Worm (Caenorhabditis elegans): ENCODE measurements around the gene npp-16.

The npp-16 gene

DNA sequence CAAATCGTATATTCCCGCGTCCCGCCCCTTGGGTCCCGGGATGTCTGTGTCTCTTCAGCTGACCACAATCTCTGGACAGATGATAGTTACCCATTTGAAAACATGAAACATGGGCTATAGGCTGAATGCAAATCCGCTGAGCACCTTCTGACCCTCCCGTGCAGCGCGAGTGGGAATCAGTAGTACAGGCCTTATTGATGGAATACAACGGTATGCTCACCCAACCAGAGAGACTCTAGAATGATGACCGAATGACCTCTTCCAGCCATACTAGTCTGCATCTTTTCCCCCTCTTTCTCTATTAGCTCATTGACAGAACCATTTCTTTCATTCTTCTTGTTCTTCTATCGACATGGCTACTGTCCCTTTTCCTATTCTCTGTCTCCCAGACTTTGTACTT, 8.6 kb upstream of the npp-16 start, which contains the start of gene sdz-33:
TSS of gene sdz-33 (plus strand) at position 301 of the 400 bp plus-strand sequence.
- no peak for TF ChIP-seq hmg-4 (GFP tag; optimal IDR thresholded peaks at IDR 0.05)
- no peak for TF ChIP-seq aly-1 (tag; optimal IDR thresholded peaks at IDR 0.05)
- TF ChIP-seq ama-1 (optimal IDR thresholded peaks at IDR 0.05) = no peak
- no peak for TF ChIP-seq F13C5.2 (tag; optimal IDR thresholded peaks at IDR 0.05)
- TF ChIP-seq ets-7 (tag; optimal IDR thresholded peaks at IDR 0.05) = no peak
- no peak for TF ChIP-seq B0310.2 (tag; optimal IDR thresholded peaks at IDR 0.05)
- no peak for TF ChIP-seq flt-1 (GFP tag; IDR thresholded peaks at IDR 0.05)
- TF ChIP-seq hmbx-1 (tag; optimal IDR thresholded peaks at IDR 0.05) = no peak
- TF ChIP-seq sea-1 (GFP tag; conservative IDR thresholded peaks at IDR 0.05) = no peak
- no peak for TF ChIP-seq scrt-1 (GFP tag; IDR thresholded peaks at IDR 0.05)
- TF ChIP-seq ceh-36 (tag; optimal IDR thresholded peaks at IDR 0.05) = no peak

ce11 chrIII:11908660-11909059, 7.1 kb upstream of the npp-16 start, which contains the start of gene fbxb-24:
fbxb-24 (plus strand) TSS chrIII:11908960.
- TF ChIP-seq ets-7 (tag; optimal IDR thresholded peaks at IDR 0.05) (no peak), tbx-37 (GFP tag; conservative IDR thresholded peaks at IDR 0.05) (no peak), tbx-11 (GFP tag; IDR thresholded peaks at IDR 0.05) (no peak), scrt-1 (GFP tag; IDR thresholded peaks at IDR 0.05) (no peak)

DNA sequence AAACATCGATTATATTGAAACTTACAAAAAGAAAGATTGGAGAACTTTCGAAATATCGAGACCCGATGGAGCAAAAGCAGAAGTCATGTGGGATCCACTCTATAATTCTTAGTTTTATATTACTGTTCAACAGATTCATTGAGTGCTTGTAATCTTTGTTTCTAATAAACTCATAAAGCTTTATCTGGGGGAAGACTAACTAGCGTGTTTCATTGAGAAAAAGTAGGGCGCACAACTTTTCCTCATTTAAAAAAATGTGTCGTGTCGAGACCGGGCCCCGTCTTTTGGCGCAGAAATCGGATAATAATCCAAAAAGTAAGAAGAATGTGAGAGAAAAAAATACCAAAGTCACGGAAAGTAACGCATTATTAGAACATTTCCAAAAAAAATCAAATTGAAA, 6.0 kb upstream of the npp-16 start, which contains the start of gene faah-4:
TSS of gene faah-4 (minus strand) at position 101 of the 400 bp plus-strand sequence.
- TF ChIP-seq hmg-4 (GFP tag; optimal IDR thresholded peaks at IDR 0.05) (no peak), scrt-1 (GFP tag; IDR thresholded peaks at IDR 0.05) (no peak), hmbx-1 (tag; optimal IDR thresholded peaks at IDR 0.05) (no peak), B0310.2 (tag; optimal IDR thresholded peaks at IDR 0.05) (no peak), tra-4 (tag; optimal IDR thresholded peaks at IDR 0.05) (no peak), ceh-36 (tag; optimal IDR thresholded peaks at IDR 0.05) (no peak), tbx-11 (GFP tag; IDR thresholded peaks at IDR 0.05) (no peak), hnd-1 (tag; optimal IDR thresholded peaks at IDR 0.05) (no peak), ets-7 (tag; optimal IDR thresholded peaks at IDR 0.05) (no peak), pes-1 (GFP tag; IDR thresholded peaks at IDR 0.05) (no peak), aly-1 (tag; optimal IDR thresholded peaks at IDR 0.05) (no peak), ceh-13 (GFP tag; optimal IDR thresholded peaks at IDR 0.05) (no peak), ama-1 (optimal IDR thresholded peaks at IDR 0.05) (no peak)

ce11 chrIII:11914220-11914619, 1.5 kb upstream of the npp-16 start, which contains the start of gene Y56A3A.16:
Y56A3A.16 (minus strand) TSS chrIII:11914320.
- TF ChIP-seq hnd-1 (tag; optimal IDR thresholded peaks at IDR 0.05) = no peak
- TF ChIP-seq F13C5.2 (tag; optimal IDR thresholded peaks at IDR 0.05) = no peak
- TF ChIP-seq ama-1 (optimal IDR thresholded peaks at IDR 0.05) = no peak
- no peak for TF ChIP-seq B0310.2 (tag; optimal IDR thresholded peaks at IDR 0.05)

ce11 chrIII:11916260-11916659, 532 bp downstream of the npp-16 start:
- TF ChIP-seq B0310.2 (tag; optimal IDR thresholded peaks at IDR 0.05) (no peak), hmg-4 (GFP tag; optimal IDR thresholded peaks at IDR 0.05) (no peak), tra-4 (tag; optimal IDR thresholded peaks at IDR 0.05) (no peak), scrt-1 (GFP tag; IDR thresholded peaks at IDR 0.05) (no peak), pes-1 (GFP tag; IDR thresholded peaks at IDR 0.05) (no peak), sea-1 (GFP tag; conservative IDR thresholded peaks at IDR 0.05) (no peak), ets-7 (tag; optimal IDR thresholded peaks at IDR 0.05) (no peak), hnd-1 (tag; optimal IDR thresholded peaks at IDR 0.05) (no peak), tbx-11 (GFP tag; IDR thresholded peaks at IDR 0.05) (no peak), aly-1 (tag; optimal IDR thresholded peaks at IDR 0.05) (no peak), F13C5.2 (tag; optimal IDR thresholded peaks at IDR 0.05) (no peak), hmbx-1 (tag; optimal IDR thresholded peaks at IDR 0.05) (no peak), ceh-13 (GFP tag; optimal IDR thresholded peaks at IDR 0.05) (no peak), tbx-37 (GFP tag; conservative IDR thresholded peaks at IDR 0.05) (no peak), ceh-36 (tag; optimal IDR thresholded peaks at IDR 0.05) (no peak)

ce11 chrIII:11917090-11917489, 1.4 kb downstream of the npp-16 start:
- TF ChIP-seq ceh-36 (tag; optimal IDR thresholded peaks at IDR 0.05) (no peak), hnd-1 (tag; optimal IDR thresholded peaks at IDR 0.05) (no peak), flt-1 (GFP tag; IDR thresholded peaks at IDR 0.05) (no peak), sea-1 (GFP tag; conservative IDR thresholded peaks at IDR 0.05) (no peak), hmg-4 (GFP tag; optimal IDR thresholded peaks at IDR 0.05) (peak; percentile 16), scrt-1 (GFP tag; IDR thresholded peaks at IDR 0.05) (no peak), pes-1 (GFP tag; IDR thresholded peaks at IDR 0.05) (peak; percentile 39; the same call in 1 of the 2 replicates), tra-4 (tag; optimal IDR thresholded peaks at IDR 0.05) (no peak), ama-1 (optimal IDR thresholded peaks at IDR 0.05) (no peak), B0310.2 (tag; optimal IDR thresholded peaks at IDR 0.05) (peak; percentile 9), tbx-11 (GFP tag; IDR thresholded peaks at IDR 0.05) (no peak), ceh-13 (GFP tag; optimal IDR thresholded peaks at IDR 0.05) (no peak), tbx-37 (GFP tag; conservative IDR thresholded peaks at IDR 0.05) (no peak), hmbx-1 (tag; optimal IDR thresholded peaks at IDR 0.05) (no peak), F13C5.2 (tag; optimal IDR thresholded peaks at IDR 0.05) (no peak), aly-1 (tag; optimal IDR thresholded peaks at IDR 0.05) (no peak)

DNA sequence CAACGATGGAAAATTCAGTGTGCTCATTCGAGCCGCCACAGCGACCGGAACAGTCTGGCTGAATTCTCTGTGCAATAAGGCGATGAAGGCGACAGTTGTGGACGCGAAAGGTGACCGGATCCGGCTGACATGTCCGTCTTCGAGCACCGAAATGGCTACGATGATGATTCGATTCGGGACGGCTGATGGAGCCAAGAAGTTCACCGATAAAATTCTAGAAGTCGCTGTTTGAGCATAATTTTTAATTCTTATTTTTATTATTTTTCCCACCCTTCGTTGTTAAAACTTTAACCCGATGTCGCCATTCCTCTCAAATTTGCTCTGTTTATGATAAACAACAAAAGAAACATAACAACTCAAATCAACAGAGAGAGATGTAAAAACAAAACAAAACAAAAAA, 1.8 kb downstream of the npp-16 start:
- no peak for TF ChIP-seq hmbx-1 (tag; optimal IDR thresholded peaks at IDR 0.05)
- no peak for TF ChIP-seq tra-4 (tag; optimal IDR thresholded peaks at IDR 0.05)
- no peak for TF ChIP-seq ceh-36 (tag; optimal IDR thresholded peaks at IDR 0.05)
- no peak for TF ChIP-seq B0310.2 (tag; optimal IDR thresholded peaks at IDR 0.05)
- TF ChIP-seq aly-1 (tag; optimal IDR thresholded peaks at IDR 0.05) = no peak
- TF ChIP-seq sea-1 (GFP tag; conservative IDR thresholded peaks at IDR 0.05) = no peak
- no peak for TF ChIP-seq scrt-1 (GFP tag; IDR thresholded peaks at IDR 0.05)
- no peak for TF ChIP-seq hnd-1 (tag; optimal IDR thresholded peaks at IDR 0.05)
- no peak for TF ChIP-seq F13C5.2 (tag; optimal IDR thresholded peaks at IDR 0.05)
- no peak for TF ChIP-seq hmg-4 (GFP tag; optimal IDR thresholded peaks at IDR 0.05)
- no peak for TF ChIP-seq pes-1 (GFP tag; IDR thresholded peaks at IDR 0.05)
- no peak for TF ChIP-seq ceh-13 (GFP tag; optimal IDR thresholded peaks at IDR 0.05)
- TF ChIP-seq tbx-37 (GFP tag; conservative IDR thresholded peaks at IDR 0.05) = no peak
- no peak for TF ChIP-seq flt-1 (GFP tag; IDR thresholded peaks at IDR 0.05)
- no peak for TF ChIP-seq ama-1 (optimal IDR thresholded peaks at IDR 0.05)
- no peak for TF ChIP-seq ets-7 (tag; optimal IDR thresholded peaks at IDR 0.05)
- TF ChIP-seq tbx-11 (GFP tag; IDR thresholded peaks at IDR 0.05) = no peak
